Fruit fly (Drosophila melanogaster): ENCODE results near the gene alpha-Est4.

The alpha-Est4 gene

dm6 chr3R:7514232-7514863 is 24.1 kb downstream of the alpha-Est4 start:
- no peak for TF ChIP-seq CG8478 (optimal IDR thresholded peaks at IDR 0.05)
- no peak for TF ChIP-seq CTCF (optimal IDR thresholded peaks at IDR 0.05)

- TF ChIP-seq CG8478 (optimal IDR thresholded peaks at IDR 0.05) (no peak), CTCF (optimal IDR thresholded peaks at IDR 0.05) (no peak)
These were observed 30.1 kb downstream of the alpha-Est4 start for dm6 chr3R:7508198-7508837.

- no peak for TF ChIP-seq CTCF (optimal IDR thresholded peaks at IDR 0.05)
- TF ChIP-seq CG8478 (optimal IDR thresholded peaks at IDR 0.05): no peak
These were observed 32.0 kb downstream of the alpha-Est4 start for dm6 chr3R:7506314-7506988.

dm6 chr3R:7504989-7505761 is 33.2 kb downstream of the alpha-Est4 start, which contains the start of gene alpha-Est9:
alpha-Est9 (minus strand) TSS chr3R:7505098.
- no peak for TF ChIP-seq CG8478 (optimal IDR thresholded peaks at IDR 0.05)
- no peak for TF ChIP-seq CTCF (optimal IDR thresholded peaks at IDR 0.05)

- TF ChIP-seq CTCF (optimal IDR thresholded peaks at IDR 0.05) (no peak), CG8478 (optimal IDR thresholded peaks at IDR 0.05) (no peak)
These were observed 35.2 kb downstream of the alpha-Est4 start for dm6 chr3R:7503216-7503615.

dm6 chr3R:7502276-7502675 is 36.1 kb downstream of the alpha-Est4 start, which contains the start of gene Mics1:
Mics1 (minus strand) TSS chr3R:7502376.
- no peak for TF ChIP-seq CTCF (optimal IDR thresholded peaks at IDR 0.05)
- TF ChIP-seq CG8478 (optimal IDR thresholded peaks at IDR 0.05): no peak

dm6 chr3R:7500513-7500912 is 37.9 kb downstream of the alpha-Est4 start:
- no peak for TF ChIP-seq CG8478 (optimal IDR thresholded peaks at IDR 0.05)
- TF ChIP-seq CTCF (optimal IDR thresholded peaks at IDR 0.05): no peak

dm6 chr3R:7499488-7499887 is 38.9 kb downstream of the alpha-Est4 start:
- TF ChIP-seq CG8478 (optimal IDR thresholded peaks at IDR 0.05): no peak
- TF ChIP-seq CTCF (optimal IDR thresholded peaks at IDR 0.05): no peak

- TF ChIP-seq CTCF (optimal IDR thresholded peaks at IDR 0.05) (no peak), CG8478 (optimal IDR thresholded peaks at IDR 0.05) (no peak)
These were observed 40.9 kb downstream of the alpha-Est4 start for dm6 chr3R:7497488-7497887.

- no peak for TF ChIP-seq CG8478 (optimal IDR thresholded peaks at IDR 0.05)
- TF ChIP-seq CTCF (optimal IDR thresholded peaks at IDR 0.05): no peak
These were observed 44.7 kb downstream of the alpha-Est4 start, which contains the start of gene alpha-Est10 for dm6 chr3R:7493745-7494144. alpha-Est10 (minus strand) TSS chr3R:7493845.

dm6 chr3R:7493171-7493570 is 45.2 kb downstream of the alpha-Est4 start, which contains the start of gene CG42656:
CG42656 (minus strand) TSS chr3R:7493271.
- no peak for TF ChIP-seq CTCF (optimal IDR thresholded peaks at IDR 0.05)
- TF ChIP-seq CG8478 (optimal IDR thresholded peaks at IDR 0.05): no peak

- TF ChIP-seq CTCF (optimal IDR thresholded peaks at IDR 0.05) (no peak), CG8478 (optimal IDR thresholded peaks at IDR 0.05) (no peak)
These were observed 46.3 kb downstream of the alpha-Est4 start for dm6 chr3R:7492099-7492498.

dm6 chr3R:7491453-7491853 is 47.0 kb downstream of the alpha-Est4 start:
- TF ChIP-seq CG8478 (optimal IDR thresholded peaks at IDR 0.05): no peak
- no peak for TF ChIP-seq CTCF (optimal IDR thresholded peaks at IDR 0.05)

dm6 chr3R:7490884-7491283 is 47.5 kb downstream of the alpha-Est4 start:
- TF ChIP-seq CTCF (optimal IDR thresholded peaks at IDR 0.05) (no peak), CG8478 (optimal IDR thresholded peaks at IDR 0.05) (no peak)

- TF ChIP-seq CG8478 (optimal IDR thresholded peaks at IDR 0.05): no peak
- no peak for TF ChIP-seq CTCF (optimal IDR thresholded peaks at IDR 0.05)
These were observed 48.5 kb downstream of the alpha-Est4 start for dm6 chr3R:7489902-7490301.
